Worm (Caenorhabditis elegans): ENCODE measurements around the gene C02E7.8.

C02E7.8 gene

ce11 chrV:4881377-4881776 is 39.2 kb downstream of the C02E7.8 start, which contains the start of gene str-32:
str-32 (minus strand) TSS chrV:4881477.
- no peak for TF ChIP-seq him-1 (tag; optimal IDR thresholded peaks at IDR 0.05)
- no peak for TF ChIP-seq dao-5 (tag; optimal IDR thresholded peaks at IDR 0.05)
- TF ChIP-seq W03F9.2 (tag; optimal IDR thresholded peaks at IDR 0.05) = no peak

ce11 chrV:4879251-4879650 is 41.3 kb downstream of the C02E7.8 start, which contains the start of gene T19H12.15:
T19H12.15 (minus strand) TSS chrV:4879351.
- TF ChIP-seq dao-5 (tag; optimal IDR thresholded peaks at IDR 0.05) (no peak), W03F9.2 (tag; optimal IDR thresholded peaks at IDR 0.05) (no peak), him-1 (tag; optimal IDR thresholded peaks at IDR 0.05) (no peak)

- no peak for TF ChIP-seq W03F9.2 (tag; optimal IDR thresholded peaks at IDR 0.05)
- TF ChIP-seq dao-5 (tag; optimal IDR thresholded peaks at IDR 0.05) = no peak
- no peak for TF ChIP-seq him-1 (tag; optimal IDR thresholded peaks at IDR 0.05)
Observed at ce11 chrV:4877587-4877986, 43.0 kb downstream of the C02E7.8 start, which contains the start of gene T19H12.6. T19H12.6 (minus strand) TSS chrV:4877687.

ce11 chrV:4871992-4872391 is 48.6 kb downstream of the C02E7.8 start, which contains the start of gene srd-33:
srd-33 (plus strand) TSS chrV:4872292.
- TF ChIP-seq him-1 (tag; optimal IDR thresholded peaks at IDR 0.05) (no peak), W03F9.2 (tag; optimal IDR thresholded peaks at IDR 0.05) (no peak), dao-5 (tag; optimal IDR thresholded peaks at IDR 0.05) (no peak)

ce11 chrV:4870627-4871026 is 50.0 kb downstream of the C02E7.8 start:
- TF ChIP-seq dao-5 (tag; optimal IDR thresholded peaks at IDR 0.05) (no peak), him-1 (tag; optimal IDR thresholded peaks at IDR 0.05) (no peak), W03F9.2 (tag; optimal IDR thresholded peaks at IDR 0.05) (no peak)
